Fruit fly (Drosophila melanogaster): ENCODE data around the gene PIG-L.

DNA sequence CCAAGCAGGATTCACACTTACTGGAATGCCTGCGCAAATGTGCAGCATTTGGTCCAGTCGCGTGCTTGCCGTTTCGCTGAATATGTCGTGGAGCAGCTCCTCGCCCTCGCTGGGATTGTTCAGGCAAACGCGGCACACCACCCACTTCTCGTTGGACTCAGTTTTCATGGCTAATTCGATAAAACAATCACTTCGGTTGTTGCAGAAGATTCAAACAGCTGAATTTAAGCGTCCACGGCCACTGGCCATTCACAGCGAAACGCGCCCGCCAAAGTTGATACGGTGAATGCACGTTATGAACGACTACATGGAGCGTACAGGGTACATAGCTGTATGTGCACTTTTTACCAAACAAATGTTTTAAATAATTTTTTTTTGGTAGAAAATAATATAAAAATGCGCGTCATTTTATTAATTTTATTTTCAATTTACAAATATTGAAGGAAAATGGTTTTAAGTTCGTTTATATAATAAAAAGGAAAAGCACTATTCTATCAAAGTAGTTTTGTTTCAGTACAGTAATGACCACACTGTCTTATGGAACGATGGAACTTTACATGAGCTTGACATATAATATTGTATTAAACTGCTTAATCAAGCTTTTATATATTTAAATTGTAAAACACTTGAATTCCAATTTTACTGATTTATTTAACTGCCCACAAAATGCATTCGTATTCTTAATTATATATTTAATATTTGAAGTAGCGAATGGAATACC, 10.1 kb upstream of the PIG-L start, which contains the start of gene trem:
- no peak for TF ChIP-seq CG8478 (optimal IDR thresholded peaks at IDR 0.05)
- no peak for TF ChIP-seq CTCF (optimal IDR thresholded peaks at IDR 0.05)
